Fruit fly (Drosophila melanogaster) S2 (cell line): ENCODE data around the gene TotX.

Source experiments
- CG8478 ChIP-seq: fragments of >200 bp; optimal IDR thresholded peaks from 2 replicates; lab custom pipeline; 2018
- CTCF ChIP-seq, 2 experiments: fragments of >200 bp; optimal IDR thresholded peaks; 2 replicates each; lab custom pipeline; 2018

TotX gene

DNA sequence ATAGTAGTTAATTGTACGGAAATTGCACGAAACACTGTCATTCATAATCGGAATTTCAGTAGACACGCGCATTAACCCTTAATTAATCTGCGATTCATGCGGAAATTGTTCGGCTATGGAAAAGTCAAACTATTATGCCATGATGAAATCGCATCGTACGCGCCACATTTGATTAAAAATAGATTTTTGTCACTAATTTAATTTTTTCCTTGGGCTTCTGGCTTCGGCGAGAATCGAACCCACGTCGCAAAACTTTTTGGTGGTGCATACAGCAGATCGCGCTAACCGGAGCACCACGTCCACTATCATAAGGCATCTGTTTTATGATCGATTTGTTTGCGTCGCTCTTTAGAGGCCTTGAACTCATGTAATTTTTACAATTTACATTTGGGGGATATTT, 7.4 kb upstream of the TotX start:
- TF ChIP-seq CG8478 (no peak), CTCF (optimal IDR thresholded peaks at IDR 0.05; lab: Kevin White, UChicago) (no peak)

DNA sequence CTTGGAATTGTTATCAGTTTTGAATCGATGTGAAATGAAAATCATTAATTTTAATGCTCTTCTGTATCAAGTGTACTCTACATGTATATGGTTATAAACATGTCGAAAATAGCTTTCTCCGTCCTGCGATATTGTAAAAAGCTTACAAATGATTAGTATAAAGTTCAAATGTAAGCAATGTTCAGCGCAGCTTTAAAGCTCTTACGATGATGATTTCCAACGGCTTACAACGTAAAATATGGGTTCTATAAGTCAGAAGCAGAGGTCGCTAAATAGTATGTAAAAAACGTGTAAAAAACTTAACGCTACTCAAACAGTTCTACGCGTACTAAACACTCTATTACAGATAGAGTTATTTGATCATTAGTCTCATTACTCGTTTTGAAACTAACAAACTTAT, 3.3 kb upstream of the TotX start:
- TF ChIP-seq CTCF (optimal IDR thresholded peaks at IDR 0.05; lab: Kevin White, UChicago) = peak; percentile 80
- no peak for TF ChIP-seq CG8478

DNA sequence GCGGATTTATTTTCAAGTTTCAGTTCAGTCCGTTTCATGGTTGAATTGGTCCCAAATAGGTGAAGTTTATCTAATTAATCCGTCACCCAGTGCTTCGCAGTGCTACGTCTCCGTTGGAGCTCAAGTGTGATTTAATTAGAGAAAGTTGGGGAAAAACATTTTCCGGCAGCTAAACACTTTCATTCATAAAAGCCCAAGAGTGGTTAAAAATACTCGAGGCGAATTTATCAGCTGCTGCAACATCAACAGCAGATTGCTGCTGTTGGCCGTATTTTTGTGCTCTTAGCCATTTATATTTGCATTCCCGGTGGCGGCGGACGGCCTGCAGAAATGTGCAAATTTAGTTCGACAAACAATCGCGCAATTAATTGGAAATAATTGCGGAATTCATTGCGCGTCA, 3.7 kb downstream of the TotX start, which contains the start of gene Grik:
TSS of gene Grik (plus strand) at position 301 of the 400 bp plus-strand sequence.
- TF ChIP-seq CG8478 = no peak
- TF ChIP-seq CTCF (optimal IDR thresholded peaks at IDR 0.05; lab: Kevin White, UChicago) = no peak

DNA sequence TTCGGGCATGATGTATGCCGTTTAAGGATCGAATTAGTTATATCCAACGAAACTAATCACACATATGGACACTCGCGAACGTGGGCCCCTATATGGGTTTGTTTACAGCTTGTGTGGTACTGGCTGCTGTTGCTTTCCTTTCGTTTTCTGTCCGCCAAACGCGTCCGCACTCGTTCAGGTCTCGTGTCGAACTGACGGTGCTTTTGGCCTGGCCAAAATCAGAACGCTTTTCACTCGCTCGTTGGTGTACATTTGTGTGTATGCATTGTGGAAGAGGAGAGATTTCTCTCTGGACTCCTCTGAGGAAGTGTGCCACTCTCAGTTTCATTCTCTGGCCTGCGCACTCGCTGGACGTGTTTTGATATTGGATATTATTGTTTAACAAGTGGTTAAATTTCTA, 8.2 kb downstream of the TotX start, which contains the start of gene Ktl:
TSS of gene Ktl (minus strand) at position 193 of the 400 bp plus-strand sequence.
- TF ChIP-seq CTCF (optimal IDR thresholded peaks at IDR 0.05; lab: Kevin White, UChicago) = no peak
- TF ChIP-seq CG8478 = no peak

DNA sequence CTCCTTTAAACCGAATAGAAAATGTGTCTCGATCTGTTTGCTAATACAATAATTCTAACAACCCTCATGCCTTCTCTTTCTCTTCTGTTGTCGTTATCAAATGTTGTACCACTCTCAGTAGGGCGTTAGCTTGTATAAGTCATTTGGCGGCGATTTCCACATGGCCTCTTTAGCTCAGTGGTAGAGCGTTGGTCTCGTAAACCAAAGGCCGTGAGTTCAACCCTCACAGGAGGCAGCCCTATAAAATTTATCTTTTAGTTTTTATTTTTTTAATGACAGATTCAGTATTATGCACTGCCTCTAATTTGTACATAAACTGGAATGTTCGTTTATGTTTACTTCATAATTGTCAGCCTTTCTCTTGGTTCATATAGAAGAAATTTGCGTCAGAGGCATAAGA, 13.8 kb downstream of the TotX start:
- TF ChIP-seq CTCF (optimal IDR thresholded peaks at IDR 0.05; lab: Kevin White, UChicago) (no peak), CG8478 (no peak)

DNA sequence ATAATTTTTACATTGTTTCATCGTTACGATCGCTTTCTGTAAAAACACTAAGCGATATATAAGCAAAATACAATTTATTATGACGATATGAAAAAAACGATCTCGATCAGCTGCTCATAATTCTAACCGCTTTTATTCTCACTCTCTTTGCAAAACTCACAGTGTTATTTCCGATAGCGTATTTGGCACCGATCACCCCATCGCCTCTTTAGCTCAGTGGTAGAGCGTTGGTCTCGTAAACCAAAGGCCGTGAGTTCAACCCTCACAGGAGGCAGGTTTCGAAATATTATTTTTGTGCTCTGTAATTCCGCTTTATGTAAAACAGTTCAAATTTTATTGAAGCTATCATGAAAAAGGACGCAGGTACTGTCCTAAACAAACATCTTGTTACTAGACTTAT, 14.4 kb downstream of the TotX start:
- TF ChIP-seq CG8478 = no peak
- TF ChIP-seq CTCF (optimal IDR thresholded peaks at IDR 0.05; lab: Kevin White, UChicago) = no peak

DNA sequence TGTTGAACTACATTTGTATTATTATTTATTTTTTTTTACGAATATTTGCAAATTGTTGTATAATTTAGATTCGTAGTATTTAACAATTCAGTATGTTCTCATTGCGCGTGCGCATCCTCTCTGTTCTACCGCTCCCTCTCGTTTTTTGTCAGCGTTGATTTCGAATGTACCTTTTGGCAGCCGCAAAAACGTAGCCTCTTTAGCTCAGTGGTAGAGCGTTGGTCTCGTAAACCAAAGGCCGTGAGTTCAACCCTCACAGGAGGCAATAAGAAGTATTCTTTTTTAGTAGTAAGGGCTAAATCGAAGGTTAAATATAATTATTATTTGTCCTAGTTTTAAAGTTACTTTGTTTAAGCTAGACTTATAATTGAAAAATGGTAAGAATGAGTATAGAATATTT, 14.8 kb downstream of the TotX start:
- TF ChIP-seq CG8478 (no peak), CTCF (optimal IDR thresholded peaks at IDR 0.05; lab: Kevin White, UChicago) (no peak)

DNA sequence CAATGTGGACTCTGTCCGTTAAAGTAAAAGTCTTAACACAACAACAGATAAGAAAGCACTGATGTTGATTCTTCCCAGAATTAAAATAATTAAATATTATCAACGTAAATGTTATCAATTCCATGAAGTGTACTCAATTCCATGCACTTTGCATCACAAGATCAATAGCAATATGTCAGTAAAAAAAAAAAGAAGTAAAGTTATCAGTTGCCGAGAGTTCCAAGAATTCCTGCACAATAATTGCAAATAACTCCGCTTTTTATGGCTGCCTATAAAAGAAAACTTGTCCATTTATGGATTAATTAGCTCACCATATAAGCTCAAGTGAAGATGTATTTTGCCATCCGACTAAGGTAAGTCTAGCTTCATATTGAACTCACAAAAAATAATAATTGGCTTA, 27.9 kb downstream of the TotX start, which contains the start of gene TotZ:
TSS of gene TotZ (plus strand) at position 301 of the 400 bp plus-strand sequence.
- TF ChIP-seq CG8478 = no peak
- TF ChIP-seq CTCF (optimal IDR thresholded peaks at IDR 0.05; lab: Kevin White, UChicago) = no peak

DNA sequence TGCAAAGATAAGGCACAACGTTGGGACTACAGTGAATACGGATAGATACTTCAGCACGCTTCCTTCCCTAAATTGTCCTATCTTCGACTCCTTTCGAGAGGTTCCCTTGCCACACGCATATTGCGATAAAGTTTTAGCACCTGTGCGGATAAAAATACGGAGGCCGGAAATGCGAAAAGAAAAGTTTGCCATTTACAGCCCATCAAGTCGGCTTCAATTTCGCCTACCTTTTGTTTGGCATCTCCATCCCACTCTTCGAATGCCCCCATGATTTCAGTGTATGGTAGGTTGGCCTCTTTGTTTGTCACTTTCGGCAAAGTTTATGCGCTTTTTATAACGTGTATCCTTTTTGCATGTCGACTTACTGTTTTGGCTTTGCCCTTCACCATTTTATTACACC, 28.6 kb downstream of the TotX start:
- no peak for TF ChIP-seq CTCF (optimal IDR thresholded peaks at IDR 0.05; lab: Kevin White, UChicago)
- TF ChIP-seq CG8478 = no peak

DNA sequence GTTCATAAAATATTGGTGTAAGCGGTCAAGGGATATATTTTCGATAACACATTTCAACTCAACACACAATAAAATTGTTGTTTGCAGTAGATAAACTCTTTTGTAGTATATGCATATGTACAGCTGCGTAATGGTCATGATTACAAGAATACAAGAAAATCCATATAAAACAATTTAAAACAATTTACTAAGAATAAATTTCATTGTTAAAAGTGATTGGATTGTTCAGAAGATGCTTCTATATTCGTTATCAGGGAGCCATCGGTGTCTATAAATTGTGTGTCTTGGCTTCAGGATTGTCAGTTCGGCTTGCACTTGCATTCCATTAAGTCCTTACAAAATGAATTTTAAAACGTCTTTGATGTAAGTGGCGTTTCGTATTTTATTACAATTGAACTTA, 31.7 kb downstream of the TotX start, which contains the start of gene TotB:
TSS of gene TotB (plus strand) at position 301 of the 400 bp plus-strand sequence.
- TF ChIP-seq CG8478 (no peak), CTCF (optimal IDR thresholded peaks at IDR 0.05; lab: Kevin White, UChicago) (no peak)

DNA sequence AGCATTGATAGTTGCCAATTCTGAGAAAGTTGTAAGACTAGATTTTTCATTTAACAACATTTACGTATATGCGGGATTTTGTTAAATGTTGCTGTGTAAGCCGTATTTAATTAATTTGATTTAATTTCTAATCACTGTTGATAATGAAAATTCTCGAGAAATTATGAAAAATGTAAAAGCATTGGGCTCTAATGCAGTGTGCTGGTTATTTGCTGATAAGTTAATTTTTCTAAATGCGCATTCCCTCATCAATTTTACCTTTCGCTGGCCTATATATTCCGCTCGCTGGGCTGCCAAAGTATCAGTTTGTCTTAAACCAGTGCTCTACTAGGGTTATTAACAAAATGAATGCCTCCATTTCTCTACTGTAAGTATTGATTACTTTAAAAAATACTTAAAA, 32.6 kb downstream of the TotX start, which contains the start of gene TotC:
TSS of gene TotC (plus strand) at position 301 of the 400 bp plus-strand sequence.
- TF ChIP-seq CTCF (optimal IDR thresholded peaks at IDR 0.05; lab: Kevin White, UChicago) (no peak), CG8478 (no peak)

DNA sequence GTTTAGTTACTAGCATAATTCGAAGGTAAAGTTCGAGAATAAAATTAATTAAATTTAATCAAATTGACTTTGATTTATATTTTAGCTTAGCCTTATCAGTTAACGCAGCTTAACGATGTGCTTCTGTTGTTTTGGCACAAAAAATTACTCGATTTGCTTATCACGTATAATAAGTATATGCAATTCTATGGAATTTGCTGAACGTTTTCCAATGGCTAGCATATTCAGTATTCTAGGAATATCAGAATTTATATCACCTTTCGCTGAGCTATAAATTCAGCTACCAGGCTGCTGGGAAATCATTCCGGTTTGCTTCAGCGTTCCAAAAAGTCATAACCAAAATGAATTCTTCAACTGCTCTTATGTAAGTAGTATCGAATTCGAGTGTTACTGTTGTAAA, 34.6 kb downstream of the TotX start, which contains the start of gene TotA:
TSS of gene TotA (plus strand) at position 301 of the 400 bp plus-strand sequence.
- TF ChIP-seq CTCF (optimal IDR thresholded peaks at IDR 0.05; lab: Kevin White, UChicago) (no peak), CG8478 (no peak)

DNA sequence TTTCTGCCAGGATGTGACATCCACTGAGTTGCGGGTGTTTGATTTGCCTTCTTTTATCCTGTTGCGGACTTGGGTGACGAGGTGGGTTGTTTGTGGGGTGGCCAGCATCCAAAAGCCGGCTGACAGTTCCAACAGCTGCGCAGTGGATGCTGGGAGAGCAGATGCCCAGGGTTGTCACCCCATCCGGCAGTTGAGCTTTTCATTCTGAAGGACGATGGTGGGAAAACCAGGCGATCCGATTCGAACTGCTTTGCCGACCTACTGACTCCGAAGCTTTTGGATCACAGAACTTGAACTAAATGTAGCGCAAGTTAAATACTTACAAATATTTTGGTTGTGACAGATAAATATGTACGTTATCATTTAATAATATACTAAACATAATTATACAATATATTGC, 39.1 kb downstream of the TotX start, which contains the start of gene KaiR1D:
TSS of gene KaiR1D (minus strand) at position 28 of the 400 bp plus-strand sequence.
- no peak for TF ChIP-seq CG8478
- no peak for TF ChIP-seq CTCF (optimal IDR thresholded peaks at IDR 0.05; lab: Kevin White, UChicago)

DNA sequence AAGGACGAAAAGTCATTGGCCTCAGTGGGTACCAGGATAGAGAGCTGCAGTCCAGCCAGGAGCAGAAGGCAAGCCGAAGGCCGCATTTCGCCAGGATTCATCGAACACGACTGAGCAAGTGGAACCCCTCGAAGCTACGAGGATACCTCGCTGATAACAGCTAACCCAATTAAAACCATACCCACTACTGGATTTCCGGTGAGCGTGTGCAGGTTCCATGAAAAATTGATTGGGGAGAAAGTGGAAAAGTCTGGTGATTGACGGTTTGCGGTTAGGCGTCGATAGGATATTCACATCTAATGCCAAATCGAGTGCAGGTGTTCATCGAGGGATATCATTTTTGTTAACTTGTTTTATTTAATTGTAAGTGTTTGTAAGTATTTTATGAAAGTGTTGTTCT, 45.5 kb downstream of the TotX start, which contains the start of gene Ir93a:
TSS of gene Ir93a (minus strand) at position 101 of the 400 bp plus-strand sequence.
- TF ChIP-seq CTCF (optimal IDR thresholded peaks at IDR 0.05; lab: Kevin White, UChicago) (no peak), CG8478 (no peak)
